Worm (Caenorhabditis elegans): Measurements from ENCODE around the gene tag-280.

DNA sequence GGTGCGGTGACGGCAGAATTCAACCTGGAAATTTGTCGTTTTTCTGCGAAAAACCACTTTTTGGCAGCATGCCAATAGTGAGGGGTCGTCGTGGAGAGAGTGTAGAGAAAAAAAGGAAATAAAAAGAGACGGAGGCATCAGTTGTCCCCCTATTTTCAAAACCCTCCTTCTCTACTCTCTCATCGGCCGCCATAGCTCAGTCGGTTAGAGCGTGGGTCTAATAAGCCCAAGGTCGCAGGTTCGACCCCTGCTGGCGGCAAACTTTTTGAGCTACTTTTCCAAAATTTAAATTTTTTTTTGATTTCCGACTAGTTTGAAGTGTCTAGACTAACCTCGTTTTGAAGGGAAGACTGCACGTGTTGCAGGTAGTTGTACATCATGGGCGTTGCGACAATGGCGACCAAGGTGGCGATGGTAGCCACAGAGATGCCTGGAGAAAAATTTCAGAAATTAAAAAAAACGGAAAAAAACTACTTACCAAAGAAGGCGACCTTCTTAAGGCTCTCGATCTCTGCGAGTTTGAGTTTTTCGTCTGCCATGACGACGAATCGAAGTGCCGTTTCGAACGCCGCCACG, 34.2 kb downstream of the tag-280 start, which contains the start of gene col-85:
- peak; percentile 95 for TF ChIP-seq fkh-6 (tag; optimal IDR thresholded peaks at IDR 0.05)
- TF ChIP-seq ceh-18 (tag; optimal IDR thresholded peaks at IDR 0.05): peak; percentile 86
- TF ChIP-seq pqm-1 (tag; optimal IDR thresholded peaks at IDR 0.05): peak; percentile 86
- peak; percentile 94 for TF ChIP-seq unc-3 (GFP tag; conservative IDR thresholded peaks at IDR 0.05)
- peak; percentile 94 for TF ChIP-seq unc-3 (tag; optimal IDR thresholded peaks at IDR 0.05)
- peak; percentile 46 for TF ChIP-seq hlh-30 (tag; optimal IDR thresholded peaks at IDR 0.05; ENCODE audit: insufficient read depth)
